Fruit fly (Drosophila melanogaster): Measurements from ENCODE around the gene emc.

Gene emc

DNA sequence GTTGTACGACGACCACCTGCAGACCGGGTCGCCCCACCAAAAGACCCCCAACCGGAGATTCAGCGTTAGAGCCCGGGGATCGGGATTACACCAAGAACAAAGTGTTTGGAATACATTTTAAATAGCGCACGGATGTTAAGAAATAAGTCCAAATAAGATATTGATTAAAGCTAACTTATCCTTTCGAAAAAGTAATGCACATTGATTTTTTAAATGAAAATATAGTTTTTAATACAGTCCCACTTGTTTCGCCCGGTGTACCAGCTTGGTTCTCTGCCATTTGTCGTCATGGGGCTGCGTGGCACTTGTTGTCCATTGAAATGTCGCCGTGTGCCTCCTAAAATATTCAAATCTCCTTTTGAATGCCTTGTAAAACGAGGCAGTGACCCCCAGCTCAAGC lies 28.2 kb upstream of the emc start (continued):
- TF ChIP-seq CG12769 (tag; optimal IDR thresholded peaks at IDR 0.05) (no peak), CG33557 (GFP tag; optimal IDR thresholded peaks at IDR 0.05) (no peak), trh (GFP tag; optimal IDR thresholded peaks at IDR 0.05) (no peak), CG8924 (tag; optimal IDR thresholded peaks at IDR 0.05) (no peak), Ets97D (GFP tag; optimal IDR thresholded peaks at IDR 0.05) (no peak), ro (GFP tag; IDR thresholded peaks at IDR 0.05) (no peak), GATAe (GFP tag; conservative IDR thresholded peaks at IDR 0.05) (no peak), CG2889 (GFP tag; IDR thresholded peaks at IDR 0.05) (no peak), Hmx (GFP tag; optimal IDR thresholded peaks at IDR 0.05) (no peak), Fer1 (GFP tag; optimal IDR thresholded peaks at IDR 0.05) (no peak), dmrt11E (tag; optimal IDR thresholded peaks at IDR 0.05) (peak; percentile 70), ttk (GFP tag; IDR thresholded peaks at IDR 0.05) (peak; percentile 48), gem (tag; optimal IDR thresholded peaks at IDR 0.05) (peak; percentile 73), fd64A (GFP tag; optimal IDR thresholded peaks at IDR 0.05) (no peak), run (tag; optimal IDR thresholded peaks at IDR 0.05) (no peak), CG13624 (GFP tag; optimal IDR thresholded peaks at IDR 0.05) (no peak), Oli (tag; optimal IDR thresholded peaks at IDR 0.05) (no peak), MESR4 (GFP tag; optimal IDR thresholded peaks at IDR 0.05) (no peak), CG2129 (GFP tag; IDR thresholded peaks at IDR 0.05; ENCODE audit: partially characterized antibody) (no peak), CG12744 (GFP tag; optimal IDR thresholded peaks at IDR 0.05) (no peak), ERR (GFP tag; optimal IDR thresholded peaks at IDR 0.05) (no peak), ssp (GFP tag; IDR thresholded peaks at IDR 0.05) (peak; percentile 18; the same call in 1 of the 2 replicates), bcd (GFP tag; optimal IDR thresholded peaks at IDR 0.05) (no peak), CG7271 (tag; optimal IDR thresholded peaks at IDR 0.05) (no peak), dmrt99B (tag; optimal IDR thresholded peaks at IDR 0.05) (peak; percentile 33), bbx (GFP tag; IDR thresholded peaks at IDR 0.05; ENCODE audit: partially characterized antibody) (no peak), BEAF-32 (GFP tag; optimal IDR thresholded peaks at IDR 0.05) (no peak), maf-S (GFP tag; optimal IDR thresholded peaks at IDR 0.05) (no peak), CG16815 (GFP tag; optimal IDR thresholded peaks at IDR 0.05) (no peak), seq (GFP tag; IDR thresholded peaks at IDR 0.05) (0 out of 2 replicates have a peak, but pooled peaks have one; percentile 19), zfh1 (GFP tag; IDR thresholded peaks at IDR 0.05) (peak; percentile 49; the same call in 2 of the 3 replicates), D19A (tag; optimal IDR thresholded peaks at IDR 0.05) (peak; percentile 5), CG18599 (GFP tag; optimal IDR thresholded peaks at IDR 0.05) (no peak), Dref (GFP tag; IDR thresholded peaks at IDR 0.05) (no peak), gro (GFP tag; optimal IDR thresholded peaks at IDR 0.05) (no peak), CG2199 (GFP tag; IDR thresholded peaks at IDR 0.05) (no peak), CG1792 (GFP tag; optimal IDR thresholded peaks at IDR 0.05) (no peak), fd102C (GFP tag; optimal IDR thresholded peaks at IDR 0.05) (no peak), vfl (GFP tag; optimal IDR thresholded peaks at IDR 0.05) (no peak), Taf1 (GFP tag; IDR thresholded peaks at IDR 0.05) (no peak), Dfd (GFP tag; optimal IDR thresholded peaks at IDR 0.05) (no peak), trem (tag; optimal IDR thresholded peaks at IDR 0.05) (no peak), Sox100B (GFP tag; optimal IDR thresholded peaks at IDR 0.05) (no peak), row (GFP tag; IDR thresholded peaks at IDR 0.05) (peak; percentile 53; the same call in 2 of the 3 replicates), disco-r (GFP tag; optimal IDR thresholded peaks at IDR 0.05) (no peak), CG14014 (GFP tag; IDR thresholded peaks at IDR 0.05) (no peak), CG10565 (GFP tag; optimal IDR thresholded peaks at IDR 0.05) (no peak), Meics (GFP tag; optimal IDR thresholded peaks at IDR 0.05) (no peak), CG18764 (GFP tag; optimal IDR thresholded peaks at IDR 0.05) (no peak), caup (GFP tag; optimal IDR thresholded peaks at IDR 0.05; ENCODE audit: severe bottlenecking) (no peak), kah (GFP tag; optimal IDR thresholded peaks at IDR 0.05) (peak; percentile 54), CG3065 (GFP tag; optimal IDR thresholded peaks at IDR 0.05) (no peak)
